Worm (Caenorhabditis elegans) whole organism, L3 larva: Measurements from ENCODE around the gene Y25C1A.7.

Source experiments
- aly-2 ChIP-seq: fragments of 150-350 bp; optimal IDR thresholded peaks from 2 replicates; lab custom pipeline; 2014; ENCODE audit warnings: missing biosample characterization, missing genetic modification characterization
- ceh-28 ChIP-seq: fragments of 150-350 bp; optimal IDR thresholded peaks from 2 replicates; lab custom pipeline; 2014; ENCODE audit warnings: missing biosample characterization, missing genetic modification reagents, missing genetic modification characterization
- ceh-82 ChIP-seq: fragments of 150-350 bp; optimal IDR thresholded peaks from 2 replicates; lab custom pipeline; 2014; ENCODE audit warnings: missing biosample characterization, missing genetic modification characterization
- ceh-9 ChIP-seq: sonication (generic microtip); optimal IDR thresholded peaks from 2 replicates; lab custom pipeline; 2018; ENCODE audit warnings: missing biosample characterization, missing genetic modification characterization
- egl-5 ChIP-seq: fragments of 150-350 bp; optimal IDR thresholded peaks from 2 replicates; lab custom pipeline; 2017; ENCODE audit warnings: missing biosample characterization, missing genetic modification reagents, missing genetic modification characterization, inconsistent platforms
- elt-2 ChIP-seq: sonication (generic microtip); optimal IDR thresholded peaks from 2 replicates; lab custom pipeline; 2016; ENCODE audit warnings: missing genetic modification reagents, mild to moderate bottlenecking, missing genetic modification characterization, missing compliant biosample characterization
- eor-1 ChIP-seq, 2 experiments: fragments of 150-350 bp; optimal IDR thresholded peaks; 2 replicates each; lab custom pipeline; 2014 to 2018; ENCODE audit warnings: missing biosample characterization in 2 of 2, missing genetic modification characterization in 2 of 2
- fkh-10 ChIP-seq: sonication (generic microtip); optimal IDR thresholded peaks from 2 replicates; lab custom pipeline; 2017; ENCODE audit warnings: missing biosample characterization, missing genetic modification reagents, missing genetic modification characterization
- fkh-2 ChIP-seq: fragments of 150-350 bp; optimal IDR thresholded peaks from 2 replicates; lab custom pipeline; 2014; ENCODE audit warnings: missing biosample characterization, missing genetic modification reagents, missing genetic modification characterization
- fos-1 ChIP-seq: fragments of 150-350 bp; optimal IDR thresholded peaks from 2 replicates; lab custom pipeline; 2014; ENCODE audit warnings: missing biosample characterization, missing genetic modification characterization
- hmg-11 ChIP-seq: sonication (generic microtip); optimal IDR thresholded peaks from 2 replicates; lab custom pipeline; 2016; ENCODE audit warnings: missing genetic modification characterization, missing compliant biosample characterization
- jun-1 ChIP-seq: fragments of 150-350 bp; optimal IDR thresholded peaks from 2 replicates; lab custom pipeline; 2014; ENCODE audit warnings: missing biosample characterization, missing genetic modification reagents, missing genetic modification characterization
- lin-15B ChIP-seq: fragments of 150-350 bp; optimal IDR thresholded peaks from 2 replicates; lab custom pipeline; 2014; ENCODE audit warnings: missing biosample characterization, missing genetic modification characterization
- lin-39 ChIP-seq: fragments of 150-350 bp; optimal IDR thresholded peaks from 2 replicates; lab custom pipeline; 2018; ENCODE audit warnings: missing biosample characterization, missing genetic modification reagents, missing genetic modification characterization
- lsy-12 ChIP-seq: sonication (generic microtip); optimal IDR thresholded peaks from 2 replicates; lab custom pipeline; 2016; ENCODE audit warnings: mild to moderate bottlenecking, missing genetic modification characterization, missing compliant biosample characterization
- mml-1 ChIP-seq: fragments of 150-350 bp; sonication (generic microtip); optimal IDR thresholded peaks from 3 replicates; lab custom pipeline; 2014; ENCODE audit warnings: missing biosample characterization, missing genetic modification characterization
- nfya-1 ChIP-seq: sonication (generic microtip); optimal IDR thresholded peaks from 2 replicates; lab custom pipeline; 2017; ENCODE audit warnings: missing genetic modification characterization, mild to moderate bottlenecking, missing compliant biosample characterization, antibody characterized with exemption, moderate library complexity; ENCODE audit not compliant: insufficient read depth
- nhr-11 ChIP-seq: fragments of 150-350 bp; optimal IDR thresholded peaks from 2 replicates; lab custom pipeline; 2014; ENCODE audit warnings: missing biosample characterization, missing genetic modification characterization
- nhr-12 ChIP-seq: fragments of 150-350 bp; optimal IDR thresholded peaks from 2 replicates; lab custom pipeline; 2014; ENCODE audit warnings: missing biosample characterization, missing genetic modification characterization
- nhr-23 ChIP-seq: fragments of 150-350 bp; optimal IDR thresholded peaks from 2 replicates; lab custom pipeline; 2014; ENCODE audit warnings: missing biosample characterization, missing genetic modification reagents, missing genetic modification characterization
- nhr-28 ChIP-seq: fragments of 150-350 bp; optimal IDR thresholded peaks from 2 replicates; lab custom pipeline; 2014; ENCODE audit warnings: missing biosample characterization, missing genetic modification characterization
- nhr-43 ChIP-seq: sonication (generic microtip); optimal IDR thresholded peaks from 2 replicates; lab custom pipeline; 2016; ENCODE audit warnings: mild to moderate bottlenecking, missing genetic modification characterization, missing compliant biosample characterization; ENCODE audit not compliant: poor library complexity, severe bottlenecking
- nhr-76 ChIP-seq: fragments of 150-350 bp; sonication (generic microtip); optimal IDR thresholded peaks from 5 replicates; lab custom pipeline; 2014; ENCODE audit warnings: missing biosample characterization, missing genetic modification characterization
- nhr-77 ChIP-seq: fragments of 150-350 bp; optimal IDR thresholded peaks from 2 replicates; lab custom pipeline; 2014; ENCODE audit warnings: missing biosample characterization, missing genetic modification characterization
- pha-4 ChIP-seq: fragments of 150-350 bp; optimal IDR thresholded peaks from 2 replicates; lab custom pipeline; 2014; ENCODE audit warnings: missing biosample characterization, missing genetic modification reagents, missing genetic modification characterization
- pqm-1 ChIP-seq: fragments of 150-350 bp; optimal IDR thresholded peaks from 2 replicates; lab custom pipeline; 2017; ENCODE audit warnings: missing biosample characterization, missing genetic modification characterization, inconsistent platforms
- skn-1 ChIP-seq: fragments of 150-350 bp; optimal IDR thresholded peaks from 2 replicates; lab custom pipeline; 2014; ENCODE audit warnings: missing biosample characterization, missing genetic modification characterization
- snpc-4 ChIP-seq: fragments of 150-350 bp; optimal IDR thresholded peaks from 2 replicates; lab custom pipeline; 2014; ENCODE audit warnings: missing biosample characterization, missing genetic modification characterization
- tbx-2 ChIP-seq: sonication (generic microtip); optimal IDR thresholded peaks from 2 replicates; lab custom pipeline; 2016; ENCODE audit warnings: mild to moderate bottlenecking, missing genetic modification characterization, missing compliant biosample characterization
- unc-39 ChIP-seq: sonication (generic microtip); optimal IDR thresholded peaks from 4 replicates; lab custom pipeline; 2017; ENCODE audit warnings: missing biosample characterization, missing genetic modification characterization
- unc-62 ChIP-seq: fragments of 150-350 bp; sonication (generic microtip); optimal IDR thresholded peaks from 4 replicates; lab custom pipeline; 2014; ENCODE audit warnings: missing biosample characterization, missing genetic modification reagents, missing genetic modification characterization
- ztf-11 ChIP-seq: fragments of 150-350 bp; optimal IDR thresholded peaks from 2 replicates; lab custom pipeline; 2014; ENCODE audit warnings: missing biosample characterization, missing genetic modification characterization
- ztf-4 ChIP-seq: fragments of 150-350 bp; optimal IDR thresholded peaks from 2 replicates; lab custom pipeline; 2014; ENCODE audit warnings: missing biosample characterization, missing genetic modification characterization

Y25C1A.7 gene

ce11 chrII:3063984-3064383, 6.9 kb downstream of the Y25C1A.7 start:
- peak; percentile 96 for TF ChIP-seq ceh-28 (tag; lab: Kevin White, UChicago)
- TF ChIP-seq pha-4 (tag; lab: Kevin White, UChicago): no peak
- no peak for TF ChIP-seq aly-2 (tag; lab: Kevin White, UChicago)
- TF ChIP-seq nhr-11 (tag; lab: Kevin White, UChicago): no peak

- TF ChIP-seq ceh-28 (tag; lab: Kevin White, UChicago) (peak; percentile 98), fkh-10 (GFP tag; lab: Kevin White, UChicago) (no peak)
Measured at ce11 chrII:3063366-3063765, 7.5 kb downstream of the Y25C1A.7 start.

DNA sequence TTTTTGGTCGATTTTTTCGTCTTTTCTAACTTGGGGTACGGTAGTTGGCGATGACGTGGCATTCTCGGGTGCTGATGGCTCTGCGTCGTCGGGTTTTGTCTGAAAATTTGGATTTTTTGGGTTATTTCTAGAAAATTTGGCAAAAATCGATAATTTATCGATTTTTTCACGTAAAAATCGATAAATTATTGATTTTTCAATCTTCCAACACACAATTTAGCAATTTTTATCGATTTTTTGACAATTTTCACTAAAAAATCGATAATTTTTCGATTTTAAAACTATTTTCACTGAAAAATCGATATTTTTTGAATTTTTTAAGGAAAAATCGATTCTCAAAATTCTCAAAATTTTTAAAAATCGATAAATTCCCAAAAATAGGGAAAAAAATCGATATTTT, 8.0 kb downstream of the Y25C1A.7 start:
- TF ChIP-seq nhr-77 (no peak), ceh-28 (tag; lab: Kevin White, UChicago) (peak; percentile 82)

DNA sequence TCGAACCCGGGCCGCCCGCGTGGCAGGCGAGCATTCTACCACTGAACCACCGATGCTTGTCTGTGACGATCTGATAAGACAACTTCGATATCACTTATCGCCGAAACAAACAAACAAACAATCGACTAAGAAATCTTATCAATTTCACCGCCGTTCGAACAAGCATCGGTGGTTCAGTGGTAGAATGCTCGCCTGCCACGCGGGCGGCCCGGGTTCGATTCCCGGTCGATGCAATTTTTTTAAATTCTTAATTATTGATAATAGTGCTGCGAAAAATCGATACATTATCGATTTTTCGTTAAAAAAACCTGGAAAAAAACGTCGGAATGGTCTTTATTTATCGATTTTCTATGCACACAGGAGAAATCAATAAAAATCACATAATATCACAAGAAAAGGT, 8.6 kb downstream of the Y25C1A.7 start:
- TF ChIP-seq elt-2 (tag; lab: Kevin White, UChicago) (peak; percentile 69), skn-1 (tag; lab: Kevin White, UChicago) (no peak), nhr-28 (tag; lab: Kevin White, UChicago) (no peak), ceh-28 (tag; lab: Kevin White, UChicago) (peak; percentile 81), mml-1 (tag; lab: Kevin White, UChicago) (no peak), pha-4 (tag; lab: Kevin White, UChicago) (peak; percentile 36), nfya-1 (tag; lab: Kevin White, UChicago) (peak; percentile 27), pqm-1 (tag; lab: Kevin White, UChicago) (peak; percentile 17)

DNA sequence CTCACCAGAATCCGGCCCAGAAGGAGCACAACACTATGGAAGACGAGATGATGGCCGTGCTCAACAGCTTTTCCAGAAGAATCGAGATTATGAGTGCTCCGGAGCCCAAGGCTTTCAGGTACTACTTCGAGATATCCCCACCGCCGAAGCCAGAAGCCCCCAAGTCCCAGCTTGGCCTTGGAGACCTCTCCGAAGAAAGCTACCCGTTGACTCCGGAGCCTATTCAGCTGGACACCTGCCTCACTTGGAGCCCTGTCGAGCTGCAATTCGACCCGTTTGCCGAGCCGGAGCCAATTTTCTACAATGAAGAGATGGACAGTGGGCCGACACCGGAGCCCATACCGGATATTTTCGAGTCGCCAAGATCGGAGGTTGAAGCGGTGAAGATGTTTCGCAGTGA, 9.3 kb downstream of the Y25C1A.7 start:
- TF ChIP-seq nhr-23 (tag; lab: Kevin White, UChicago): no peak
- no peak for TF ChIP-seq fkh-2 (tag; lab: Kevin White, UChicago)

ce11 chrII:3060782-3061181, 10.1 kb downstream of the Y25C1A.7 start, which contains the start of gene Y25C1A.6:
TSS of gene Y25C1A.6 (plus strand) at chrII:3061082.
- TF ChIP-seq ztf-11 (tag; lab: Kevin White, UChicago) (no peak), lsy-12 (tag; lab: Kevin White, UChicago) (no peak), pha-4 (tag; lab: Kevin White, UChicago) (no peak), ceh-9 (tag; lab: Kevin White, UChicago) (no peak), mml-1 (tag; lab: Kevin White, UChicago) (no peak), fkh-2 (tag; lab: Kevin White, UChicago) (no peak), egl-5 (tag; lab: Kevin White, UChicago) (no peak), unc-39 (no peak), nhr-76 (no peak)

ce11 chrII:3056266-3056872, 14.5 kb downstream of the Y25C1A.7 start, which contains the start of gene lin-8:
TSS of gene lin-8 (plus strand) at chrII:3056822.
- no peak for TF ChIP-seq aly-2 (tag; lab: Kevin White, UChicago)
- no peak for TF ChIP-seq lin-15B
- TF ChIP-seq ztf-4: no peak

DNA sequence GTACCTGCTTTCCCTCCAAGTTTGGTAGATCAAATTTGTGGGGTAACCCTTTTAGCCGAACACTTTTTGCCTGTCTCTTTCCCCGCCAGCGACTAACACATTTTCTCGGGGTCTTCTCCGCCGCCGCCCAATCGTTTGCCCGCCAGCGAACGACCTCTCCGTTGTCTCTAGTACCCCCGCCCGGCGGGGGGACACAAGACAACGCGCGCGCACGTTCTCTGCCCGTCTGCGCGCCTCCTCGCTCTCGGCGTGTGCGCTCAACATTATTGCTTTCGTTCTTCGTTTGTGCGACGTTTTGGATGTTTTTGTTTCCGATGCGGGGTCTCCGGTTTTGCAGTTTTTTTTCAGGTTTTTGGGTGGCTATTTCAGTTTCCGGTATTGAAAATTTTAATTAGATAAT, 15.3 kb downstream of the Y25C1A.7 start:
- TF ChIP-seq snpc-4 (tag; lab: Kevin White, UChicago): no peak
- no peak for TF ChIP-seq unc-62 (GFP tag; lab: Kevin White, UChicago)
- TF ChIP-seq fkh-10 (GFP tag; lab: Kevin White, UChicago): no peak
- TF ChIP-seq hmg-11 (tag; lab: Kevin White, UChicago): peak; percentile 18
- TF ChIP-seq jun-1: no peak
- TF ChIP-seq aly-2 (tag; lab: Kevin White, UChicago): no peak
- no peak for TF ChIP-seq mml-1 (tag; lab: Kevin White, UChicago)
- peak; percentile 76 for TF ChIP-seq lin-39 (tag; lab: Kevin White, UChicago)
- peak; percentile 46 for TF ChIP-seq nfya-1 (tag; lab: Kevin White, UChicago)
- TF ChIP-seq tbx-2: no peak
- no peak for TF ChIP-seq nhr-43
- no peak for TF ChIP-seq nhr-12 (tag; lab: Kevin White, UChicago)
- TF ChIP-seq eor-1 (tag; optimal IDR thresholded peaks at IDR 0.05; lab: Kevin White, UChicago): no peak
- no peak for TF ChIP-seq fos-1
- TF ChIP-seq ceh-82 (tag; lab: Kevin White, UChicago): no peak
